Worm (Caenorhabditis elegans) whole organism, L4 larva: ENCODE data around the gene F35C8.5.

ENCODE experiments used
- D1046.2 ChIP-seq: fragments of 200-800 bp; sonication (Bioruptor generic); IDR thresholded peaks from 2 replicates; pipeline ENCODE4 v1.3.6; 2022; ENCODE audit warnings: missing genetic modification characterization, missing compliant biosample characterization
- R02D3.7 ChIP-seq: fragments of 150-350 bp; sonication (generic microtip); optimal IDR thresholded peaks from 3 replicates; lab custom pipeline; 2014; ENCODE audit warnings: missing biosample characterization, missing genetic modification characterization
- Y105C5A.15 ChIP-seq: fragments of 200-800 bp; sonication (Bioruptor generic); IDR thresholded peaks from 2 replicates; pipeline ENCODE4 v1.3.6; 2022; ENCODE audit warnings: missing genetic modification characterization, missing compliant biosample characterization
- Y48G9A.11 ChIP-seq: fragments of 200-800 bp; sonication (Bioruptor generic); IDR thresholded peaks from 2 replicates; pipeline ENCODE4 v1.3.6; 2022; ENCODE audit warnings: missing genetic modification reagents, missing genetic modification characterization, missing compliant biosample characterization
- Y5F2A.4 ChIP-seq: fragments of 200-800 bp; sonication (Bioruptor generic); optimal IDR thresholded peaks from 2 replicates; lab custom pipeline; 2018; ENCODE audit warnings: mild to moderate bottlenecking, missing genetic modification characterization, missing compliant biosample characterization
- Y75B8A.6 ChIP-seq: fragments of 200-800 bp; sonication (Bioruptor generic); IDR thresholded peaks from 2 replicates; pipeline ENCODE4 v1.3.6; 2022; ENCODE audit warnings: missing genetic modification reagents, missing genetic modification characterization, missing compliant biosample characterization
- ZK337.2 ChIP-seq: fragments of 200-800 bp; sonication (Bioruptor generic); IDR thresholded peaks from 2 replicates; pipeline ENCODE4 v1.3.6; 2022; ENCODE audit warnings: missing genetic modification reagents, missing genetic modification characterization, missing compliant biosample characterization
- aha-1 ChIP-seq: fragments of 150-350 bp; peaks from one replicate; lab custom pipeline; 2014; ENCODE audit warnings: missing biosample characterization, missing genetic modification characterization
- aly-2 ChIP-seq: sonication (generic microtip); optimal IDR thresholded peaks from 2 replicates; lab custom pipeline; 2018; ENCODE audit warnings: missing biosample characterization, missing genetic modification characterization
- ama-1 ChIP-seq: fragments of 150-350 bp; optimal IDR thresholded peaks from 2 replicates; lab custom pipeline; 2014; ENCODE audit warnings: inconsistent platforms, mixed read lengths
- arid-1 ChIP-seq: fragments of 200-800 bp; sonication (Bioruptor generic); conservative IDR thresholded peaks from 2 replicates; pipeline ENCODE4 v1.3.6; 2022; ENCODE audit warnings: missing genetic modification reagents, missing genetic modification characterization, missing compliant biosample characterization
- attf-4 ChIP-seq: sonication (generic microtip); optimal IDR thresholded peaks from 3 replicates; lab custom pipeline; 2017; ENCODE audit warnings: missing biosample characterization, missing genetic modification characterization
- ceh-44 ChIP-seq: fragments of 200-800 bp; sonication (Bioruptor generic); IDR thresholded peaks from 2 replicates; pipeline ENCODE4 v1.3.6; 2022; ENCODE audit warnings: missing genetic modification reagents, missing genetic modification characterization, missing compliant biosample characterization
- cey-2 ChIP-seq: sonication (generic microtip); optimal IDR thresholded peaks from 3 replicates; lab custom pipeline; 2017; ENCODE audit warnings: missing genetic modification characterization, mild to moderate bottlenecking, missing compliant biosample characterization, antibody characterized with exemption, borderline replicate concordance; ENCODE audit not compliant: insufficient read depth
- daf-16 ChIP-seq, 3 experiments: sonication (generic microtip); optimal IDR thresholded peaks; 2 replicates each; lab custom pipeline; 2016 to 2017; ENCODE audit warnings: missing genetic modification characterization in 3 of 3, missing genetic modification reagents in 3 of 3, mild to moderate bottlenecking in 2 of 3, missing compliant biosample characterization in 2 of 3, missing biosample characterization in 1 of 3, moderate library complexity in 1 of 3
- duxl-1 ChIP-seq: sonication (generic microtip); optimal IDR thresholded peaks from 2 replicates; lab custom pipeline; 2016; ENCODE audit warnings: mild to moderate bottlenecking, missing genetic modification characterization, moderate library complexity, missing compliant biosample characterization; ENCODE audit not compliant: poor library complexity
- dve-1 ChIP-seq: sonication (generic microtip); optimal IDR thresholded peaks from 2 replicates; lab custom pipeline; 2017; ENCODE audit warnings: antibody characterized with exemption, mild to moderate bottlenecking, missing genetic modification characterization, missing compliant biosample characterization; ENCODE audit not compliant: insufficient read depth
- fos-1 ChIP-seq: fragments of 150-350 bp; optimal IDR thresholded peaks from 2 replicates; lab custom pipeline; 2014; ENCODE audit warnings: missing biosample characterization, missing genetic modification characterization
- gei-8 ChIP-seq: fragments of 200-800 bp; sonication (Bioruptor generic); optimal IDR thresholded peaks from 2 replicates; lab custom pipeline; 2018; ENCODE audit warnings: mild to moderate bottlenecking, missing genetic modification characterization, missing compliant biosample characterization
- hif-1 ChIP-seq, 2 experiments: sonication (generic microtip); optimal IDR thresholded peaks; 2 replicates each; lab custom pipeline; 2016 to 2017; ENCODE audit warnings: missing compliant biosample characterization in 2 of 2, missing genetic modification characterization in 2 of 2, missing genetic modification reagents in 2 of 2, missing genotype in 2 of 2, mild to moderate bottlenecking in 1 of 2
- hlh-30 ChIP-seq: sonication (generic microtip); optimal IDR thresholded peaks from 2 replicates; lab custom pipeline; 2017; ENCODE audit warnings: antibody characterized with exemption, mild to moderate bottlenecking, missing genetic modification characterization, missing compliant biosample characterization; ENCODE audit not compliant: insufficient read depth
- hmg-1.1 ChIP-seq: fragments of 200-800 bp; sonication (Bioruptor generic); IDR thresholded peaks from 2 replicates; pipeline ENCODE4 v1.3.6; 2022; ENCODE audit warnings: missing genetic modification reagents, missing genetic modification characterization, missing compliant biosample characterization
- lin-15B ChIP-seq: fragments of 150-350 bp; sonication (generic microtip); optimal IDR thresholded peaks from 3 replicates; lab custom pipeline; 2014; ENCODE audit warnings: missing biosample characterization, missing genetic modification characterization
- lin-29 ChIP-seq: fragments of 200-800 bp; sonication (Bioruptor generic); IDR thresholded peaks from 2 replicates; pipeline ENCODE4 v1.3.6; 2022; ENCODE audit warnings: missing genetic modification reagents, missing genetic modification characterization, missing compliant biosample characterization
- lin-38 ChIP-seq: fragments of 200-800 bp; sonication (Bioruptor generic); IDR thresholded peaks from 2 replicates; pipeline ENCODE4 v1.3.6; 2022; ENCODE audit warnings: missing genetic modification reagents, missing genetic modification characterization, missing compliant biosample characterization
- lin-39 ChIP-seq: fragments of 150-350 bp; optimal IDR thresholded peaks from 2 replicates; lab custom pipeline; 2014; ENCODE audit warnings: missing biosample characterization, missing genetic modification reagents, missing genetic modification characterization
- mep-1 ChIP-seq: fragments of 150-350 bp; sonication (generic microtip); optimal IDR thresholded peaks from 3 replicates; lab custom pipeline; 2014; ENCODE audit warnings: missing biosample characterization, missing genetic modification characterization
- mes-2 ChIP-seq: sonication (generic microtip); optimal IDR thresholded peaks from 2 replicates; lab custom pipeline; 2016; ENCODE audit warnings: missing genotype, mild to moderate bottlenecking, missing genetic modification characterization, missing compliant biosample characterization; ENCODE audit not compliant: poor library complexity, severe bottlenecking
- nhr-102 ChIP-seq: sonication (generic microtip); optimal IDR thresholded peaks from 2 replicates; lab custom pipeline; 2016; ENCODE audit warnings: mild to moderate bottlenecking, missing genetic modification characterization, moderate library complexity, missing compliant biosample characterization
- nhr-237 ChIP-seq: sonication (generic microtip); optimal IDR thresholded peaks from 2 replicates; lab custom pipeline; 2017; ENCODE audit warnings: missing biosample characterization, missing genetic modification characterization
- nhr-25 ChIP-seq: sonication (generic microtip); optimal IDR thresholded peaks from 2 replicates; lab custom pipeline; 2017; ENCODE audit warnings: missing genetic modification characterization, mild to moderate bottlenecking, missing compliant biosample characterization, antibody characterized with exemption, moderate library complexity, borderline replicate concordance; ENCODE audit not compliant: insufficient read depth
- nhr-28 ChIP-seq: fragments of 150-350 bp; optimal IDR thresholded peaks from 2 replicates; lab custom pipeline; 2014; ENCODE audit warnings: missing biosample characterization, missing genetic modification characterization
- nhr-48 ChIP-seq: sonication (generic microtip); optimal IDR thresholded peaks from 2 replicates; lab custom pipeline; 2016; ENCODE audit warnings: mild to moderate bottlenecking, missing genetic modification characterization, missing compliant biosample characterization
- nhr-76 ChIP-seq: fragments of 150-350 bp; optimal IDR thresholded peaks from 2 replicates; lab custom pipeline; 2014; ENCODE audit warnings: missing biosample characterization, missing genetic modification characterization
- nhr-77 ChIP-seq: fragments of 150-350 bp; optimal IDR thresholded peaks from 2 replicates; lab custom pipeline; 2014; ENCODE audit warnings: missing biosample characterization, missing genetic modification characterization
- pha-4 ChIP-seq, 2 experiments: fragments of 150-350 bp in 1 of 2; fragments of 200-800 bp in 1 of 2; sonication (Bioruptor generic) in 1 of 2; IDR thresholded peaks in 1 of 2; optimal IDR thresholded peaks in 1 of 2; 2 replicates each; pipeline versions ENCODE4 v1.3.6 to Lab custom; 2014 to 2022; ENCODE audit warnings: missing genetic modification characterization in 2 of 2, missing genetic modification reagents in 2 of 2, missing biosample characterization in 1 of 2, missing compliant biosample characterization in 1 of 2
- php-3 ChIP-seq: fragments of 200-800 bp; sonication (Bioruptor generic); IDR thresholded peaks from 2 replicates; pipeline ENCODE4 v1.3.6; 2022; ENCODE audit warnings: missing genetic modification reagents, missing genetic modification characterization, missing compliant biosample characterization
- pqm-1 ChIP-seq: sonication (generic microtip); optimal IDR thresholded peaks from 2 replicates; lab custom pipeline; 2017; ENCODE audit warnings: missing biosample characterization, missing genetic modification characterization
- rbr-2 ChIP-seq: sonication (generic microtip); optimal IDR thresholded peaks from 2 replicates; lab custom pipeline; 2016; ENCODE audit warnings: missing genotype, missing genetic modification characterization, missing compliant biosample characterization
- set-16 ChIP-seq: fragments of 200-800 bp; sonication (Bioruptor generic); IDR thresholded peaks from 2 replicates; pipeline ENCODE4 v1.3.6; 2022; ENCODE audit warnings: missing genetic modification reagents, missing genetic modification characterization, missing compliant biosample characterization
- snpc-4 ChIP-seq: fragments of 150-350 bp; optimal IDR thresholded peaks from 2 replicates; lab custom pipeline; 2014; ENCODE audit warnings: missing biosample characterization, missing genetic modification characterization
- spr-3 ChIP-seq: fragments of 200-800 bp; sonication (Bioruptor generic); optimal IDR thresholded peaks from 2 replicates; lab custom pipeline; 2018; ENCODE audit warnings: mild to moderate bottlenecking, missing genetic modification characterization, missing compliant biosample characterization
- unc-130 ChIP-seq: sonication (generic microtip); optimal IDR thresholded peaks from 2 replicates; lab custom pipeline; 2016; ENCODE audit warnings: missing genetic modification reagents, missing genetic modification characterization, missing compliant biosample characterization
- unc-39 ChIP-seq: sonication (generic microtip); optimal IDR thresholded peaks from 2 replicates; lab custom pipeline; 2017; ENCODE audit warnings: missing biosample characterization, missing genetic modification characterization
- unc-62 ChIP-seq, 3 experiments: fragments of 150-350 bp in 1 of 3; sonication (generic microtip); optimal IDR thresholded peaks in 2 of 3; peaks in 1 of 3; 1 replicate in 1 of 3; 2 replicates in 2 of 3; lab custom pipeline; 2014 to 2017; ENCODE audit warnings: missing biosample characterization in 3 of 3, missing genetic modification characterization in 3 of 3, missing genetic modification reagents in 3 of 3, missing genotype in 1 of 3
- vab-7 ChIP-seq: fragments of 200-800 bp; sonication (Bioruptor generic); IDR thresholded peaks from 2 replicates; pipeline ENCODE4 v1.3.6; 2022; ENCODE audit warnings: missing genetic modification reagents, missing genetic modification characterization, missing compliant biosample characterization
- zag-1 ChIP-seq: fragments of 150-350 bp; optimal IDR thresholded peaks from 2 replicates; lab custom pipeline; 2014; ENCODE audit warnings: missing biosample characterization, missing genetic modification characterization
- zfp-3 ChIP-seq: fragments of 200-800 bp; sonication (Bioruptor generic); conservative IDR thresholded peaks from 2 replicates; pipeline ENCODE4 v1.3.6; 2022; ENCODE audit warnings: missing genetic modification reagents, missing genetic modification characterization, missing compliant biosample characterization
- zip-2 ChIP-seq: fragments of 150-350 bp; optimal IDR thresholded peaks from 2 replicates; lab custom pipeline; 2014; ENCODE audit warnings: missing biosample characterization, missing genetic modification characterization
- ztf-11 ChIP-seq: fragments of 150-350 bp; optimal IDR thresholded peaks from 2 replicates; lab custom pipeline; 2014; ENCODE audit warnings: missing biosample characterization, missing genetic modification characterization

F35C8.5 gene

DNA sequence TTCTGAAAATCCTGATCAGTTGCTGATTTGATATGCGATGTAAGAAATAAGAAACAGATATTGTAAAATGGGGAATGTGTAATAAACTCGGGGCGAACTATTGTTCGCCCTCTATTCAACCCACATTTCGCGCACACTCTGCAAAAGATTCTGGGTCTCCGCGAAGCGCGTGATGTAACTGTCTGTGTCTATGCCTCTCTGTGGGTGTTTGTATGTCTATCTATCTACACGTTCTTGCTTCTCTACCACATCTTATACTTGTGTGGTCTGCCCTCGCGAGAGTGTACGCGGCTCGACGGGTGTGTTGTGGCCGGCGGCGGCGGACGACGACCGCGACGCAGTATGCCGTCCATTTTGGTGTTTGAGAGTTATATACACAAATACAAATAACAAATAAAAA, 29.1 kb upstream of the F35C8.5 start (continued):
- TF ChIP-seq zag-1 = no peak
- peak; percentile 85 for TF ChIP-seq hmg-1.1
- no peak for TF ChIP-seq nhr-76 (tag; lab: Kevin White, UChicago)
- no peak for TF ChIP-seq daf-16 (GFP tag; optimal IDR thresholded peaks at IDR 0.05; lab: Kevin White, UChicago)
- peak; percentile 69 for TF ChIP-seq daf-16 (tag; optimal IDR thresholded peaks at IDR 0.05; lab: Kevin White, UChicago)
- TF ChIP-seq nhr-48 = peak; percentile 28
- TF ChIP-seq pqm-1 (tag; lab: Kevin White, UChicago) = peak; percentile 6
- peak; percentile 68 for TF ChIP-seq dve-1
- TF ChIP-seq nhr-77 = peak; percentile 61
- TF ChIP-seq hif-1 (tag; optimal IDR thresholded peaks at IDR 0.05; lab: Kevin White, UChicago) = peak in 1 of 2 experiments; percentile 77
- no peak for TF ChIP-seq lin-38 (GFP tag; lab: Robert Waterston, UW)
- TF ChIP-seq Y105C5A.15 = no peak
- TF ChIP-seq gei-8 = no peak
- no peak for TF ChIP-seq ztf-11
- TF ChIP-seq ama-1 (lab: Kevin White, UChicago) = no peak
- TF ChIP-seq nhr-25 (tag; lab: Kevin White, UChicago) = peak; percentile 4
- no peak for TF ChIP-seq nhr-237 (tag; lab: Kevin White, UChicago)
- peak; percentile 86 for TF ChIP-seq nhr-28 (tag; lab: Kevin White, UChicago)
- TF ChIP-seq ceh-44 (GFP tag; lab: Robert Waterston, UW) = no peak
- TF ChIP-seq Y75B8A.6 (GFP tag; lab: Robert Waterston, UW) = no peak
- TF ChIP-seq unc-39 (tag; lab: Kevin White, UChicago) = no peak
- peak; percentile 81 for TF ChIP-seq mes-2
- TF ChIP-seq attf-4 (tag; lab: Kevin White, UChicago) = no peak
- TF ChIP-seq Y5F2A.4 (GFP tag; lab: Kevin White, UChicago) = no peak
- no peak for TF ChIP-seq unc-130
- TF ChIP-seq fos-1 = no peak
- no peak for TF ChIP-seq ZK337.2 (GFP tag; lab: Robert Waterston, UW)
- peak; percentile 30 for TF ChIP-seq duxl-1
- TF ChIP-seq R02D3.7 = no peak
- peak; percentile 23 for TF ChIP-seq nhr-102 (tag; lab: Kevin White, UChicago)
- TF ChIP-seq lin-15B (tag; lab: Kevin White, UChicago) = no peak
- no peak for TF ChIP-seq spr-3
- no peak for TF ChIP-seq zfp-3 (GFP tag; lab: Robert Waterston, UW)
- peak; percentile 95 for TF ChIP-seq hlh-30 (tag; lab: Kevin White, UChicago)
- TF ChIP-seq vab-7 (GFP tag; lab: Robert Waterston, UW) = no peak
- no peak for TF ChIP-seq lin-29 (GFP tag; lab: Robert Waterston, UW)
- TF ChIP-seq aly-2 (tag; lab: Kevin White, UChicago) = no peak
- peak; percentile 73; the same call in 1 of the 2 replicates for TF ChIP-seq php-3 (GFP tag; lab: Robert Waterston, UW)
- TF ChIP-seq lin-39 (tag; lab: Kevin White, UChicago) = no peak
- peak; percentile 81 for TF ChIP-seq mep-1 (tag; lab: Kevin White, UChicago)
- TF ChIP-seq Y48G9A.11 (GFP tag; lab: Robert Waterston, UW) = no peak
- TF ChIP-seq unc-62 (GFP tag; optimal IDR thresholded peaks at IDR 0.05 in 1 of 2; lab: Kevin White, UChicago) = peak in 1 of 2 experiments; percentile 95
- no peak for TF ChIP-seq unc-62 (tag; optimal IDR thresholded peaks at IDR 0.05; lab: Kevin White, UChicago)
- no peak for TF ChIP-seq set-16 (GFP tag; lab: Robert Waterston, UW)
- peak; percentile 77 for TF ChIP-seq rbr-2 (tag; lab: Kevin White, UChicago)
- TF ChIP-seq aha-1 (tag; lab: Kevin White, UChicago) = peak; percentile 93
- no peak for TF ChIP-seq arid-1 (GFP tag; lab: Robert Waterston, UW)
- no peak for TF ChIP-seq pha-4 (GFP tag; IDR thresholded peaks at IDR 0.05; lab: Robert Waterston, UW)
- no peak for TF ChIP-seq pha-4 (tag; optimal IDR thresholded peaks at IDR 0.05; lab: Kevin White, UChicago)
- TF ChIP-seq cey-2 (tag; lab: Kevin White, UChicago) = no peak
- TF ChIP-seq snpc-4 (tag; lab: Kevin White, UChicago) = no peak
- TF ChIP-seq zip-2 (tag; lab: Kevin White, UChicago) = no peak
- TF ChIP-seq D1046.2 = no peak
